Fruit fly (Drosophila melanogaster): ENCODE results near the gene Rcd4.
A peak's percentile ranks its signal among the peaks of the same experiment; 100 is the strongest.

The Rcd4 gene

DNA sequence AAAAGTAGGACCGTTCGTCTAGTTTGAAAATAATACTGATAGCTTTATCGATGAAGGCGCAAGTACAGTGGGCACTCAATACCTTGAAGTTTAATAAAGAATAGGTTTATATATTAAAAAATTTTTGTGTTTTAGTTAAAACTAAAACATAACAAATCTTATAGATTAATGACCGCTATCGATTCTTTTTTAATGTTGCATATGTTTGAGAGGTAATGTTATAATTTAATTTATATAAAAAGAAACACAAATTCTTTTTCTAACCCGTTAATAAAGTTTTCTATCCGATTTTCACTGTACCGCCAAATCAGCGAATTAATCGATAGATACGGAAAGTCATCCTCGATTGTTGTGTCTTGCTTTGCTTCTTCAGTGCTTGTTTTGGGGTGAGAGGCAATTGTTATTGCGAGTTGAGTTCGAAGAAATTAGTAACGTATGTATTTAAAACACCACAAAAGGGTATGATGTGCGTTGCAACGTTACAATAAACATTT, 1.5 kb downstream of the Rcd4 start, which contains the start of the genes Dad1 and CG13384 (continued):
- peak; percentile 92 for TF ChIP-seq Smox (GFP tag; optimal IDR thresholded peaks at IDR 0.05)
- TF ChIP-seq CG6854 (GFP tag; optimal IDR thresholded peaks at IDR 0.05) = peak; percentile 78
- peak; percentile 96 for TF ChIP-seq esn (GFP tag; optimal IDR thresholded peaks at IDR 0.05)
- TF ChIP-seq CG10631 (GFP tag; optimal IDR thresholded peaks at IDR 0.05) = peak; percentile 91
- peak; percentile 91 for TF ChIP-seq Sox14 (GFP tag; optimal IDR thresholded peaks at IDR 0.05)
- peak; percentile 94 for TF ChIP-seq CG8119 (GFP tag; IDR thresholded peaks at IDR 0.05)
- peak; percentile 93 for TF ChIP-seq achi (GFP tag; optimal IDR thresholded peaks at IDR 0.05)
- TF ChIP-seq CG3919 (GFP tag; optimal IDR thresholded peaks at IDR 0.05) = peak; percentile 89
- TF ChIP-seq Met (GFP tag; optimal IDR thresholded peaks at IDR 0.05) = peak; percentile 91
- peak; percentile 86 for TF ChIP-seq Lpt (GFP tag; optimal IDR thresholded peaks at IDR 0.05)
- TF ChIP-seq svp (GFP tag) = peak; percentile 96
- TF ChIP-seq CG6792 (GFP tag; optimal IDR thresholded peaks at IDR 0.05) = peak; percentile 88
- peak; percentile 93 for TF ChIP-seq dsx (GFP tag; optimal IDR thresholded peaks at IDR 0.05; ENCODE audit: poor library complexity, severe bottlenecking)
- peak; percentile 91 for TF ChIP-seq CG1621 (tag; optimal IDR thresholded peaks at IDR 0.05)
- TF ChIP-seq CG7368 (GFP tag; optimal IDR thresholded peaks at IDR 0.05) = peak; percentile 81
- peak; percentile 86 for TF ChIP-seq CG4318 (GFP tag; optimal IDR thresholded peaks at IDR 0.05)
- peak; percentile 93 for TF ChIP-seq CG34406 (GFP tag; optimal IDR thresholded peaks at IDR 0.05)
- peak; percentile 78 for TF ChIP-seq CG9139 (GFP tag; optimal IDR thresholded peaks at IDR 0.05)
- peak; percentile 86 for TF ChIP-seq Sox102F (GFP tag; optimal IDR thresholded peaks at IDR 0.05)
- peak; percentile 94 for TF ChIP-seq eg (GFP tag; IDR thresholded peaks at IDR 0.05)
- peak; percentile 84 for TF ChIP-seq CG8319 (GFP tag; optimal IDR thresholded peaks at IDR 0.05)
- peak; percentile 83 for TF ChIP-seq Hr39 (GFP tag; optimal IDR thresholded peaks at IDR 0.05)
- peak; percentile 89 for TF ChIP-seq Eip75B (GFP tag; optimal IDR thresholded peaks at IDR 0.05)
- peak; percentile 79 for TF ChIP-seq Ets21C (GFP tag; optimal IDR thresholded peaks at IDR 0.05)
- TF ChIP-seq Eip93F (GFP tag; optimal IDR thresholded peaks at IDR 0.05) = peak; percentile 83
- peak; percentile 45 for TF ChIP-seq fd85E (GFP tag; optimal IDR thresholded peaks at IDR 0.05)
- TF ChIP-seq CG11294 (GFP tag; IDR thresholded peaks at IDR 0.05) = peak; percentile 94
- peak; percentile 98 for TF ChIP-seq Eip78C (GFP tag)
- no peak for TF ChIP-seq Hr38 (GFP tag; optimal IDR thresholded peaks at IDR 0.05)

dm6 chr2L:8384985-8385519, 2.4 kb downstream of the Rcd4 start:
- no peak for TF ChIP-seq achi (GFP tag; optimal IDR thresholded peaks at IDR 0.05)
- no peak for TF ChIP-seq Gug (GFP tag; IDR thresholded peaks at IDR 0.05)
- TF ChIP-seq Sox15 (GFP tag; optimal IDR thresholded peaks at IDR 0.05) = no peak
- TF ChIP-seq eg (GFP tag; IDR thresholded peaks at IDR 0.05) = no peak
- no peak for TF ChIP-seq CG8319 (GFP tag; optimal IDR thresholded peaks at IDR 0.05)
- TF ChIP-seq CG4318 (GFP tag; optimal IDR thresholded peaks at IDR 0.05) = no peak
- no peak for TF ChIP-seq ss (GFP tag; optimal IDR thresholded peaks at IDR 0.05)
- TF ChIP-seq Met (GFP tag; optimal IDR thresholded peaks at IDR 0.05) = no peak
- no peak for TF ChIP-seq CG10631 (GFP tag; optimal IDR thresholded peaks at IDR 0.05)
- TF ChIP-seq CG6276 (GFP tag; optimal IDR thresholded peaks at IDR 0.05) = no peak
- no peak for TF ChIP-seq CG10669 (GFP tag; optimal IDR thresholded peaks at IDR 0.05)
- TF ChIP-seq Hr4 (GFP tag; optimal IDR thresholded peaks at IDR 0.05) = no peak

dm6 chr2L:8385849-8386248, 3.2 kb downstream of the Rcd4 start:
- no peak for TF ChIP-seq vri (GFP tag; optimal IDR thresholded peaks at IDR 0.05)
- no peak for TF ChIP-seq Hr38 (GFP tag; optimal IDR thresholded peaks at IDR 0.05)
- TF ChIP-seq Blimp-1 (GFP tag; optimal IDR thresholded peaks at IDR 0.05) = no peak
- no peak for TF ChIP-seq topi (GFP tag; optimal IDR thresholded peaks at IDR 0.05)
